Worm (Caenorhabditis elegans) whole organism, L4 larva: ENCODE data around the gene grl-22.

Source experiments
- F26F4.8 ChIP-seq: fragments of 200-800 bp; sonication (Bioruptor generic); conservative IDR thresholded peaks from 2 replicates; pipeline ENCODE4 v1.3.6; 2022; ENCODE audit warnings: missing genetic modification characterization, missing compliant biosample characterization
- F44E2.7 ChIP-seq: fragments of 200-800 bp; sonication (Bioruptor generic); IDR thresholded peaks from 2 replicates; pipeline ENCODE4 v2.1.2; 2022; ENCODE audit warnings: missing genetic modification characterization, missing compliant biosample characterization
- R02D3.7 ChIP-seq: fragments of 150-350 bp; sonication (generic microtip); optimal IDR thresholded peaks from 3 replicates; lab custom pipeline; 2014; ENCODE audit warnings: missing biosample characterization, missing genetic modification characterization
- T26A8.4 ChIP-seq: fragments of 200-800 bp; sonication (Bioruptor generic); IDR thresholded peaks from 2 replicates; pipeline ENCODE4 v1.3.6; 2022; ENCODE audit warnings: missing genetic modification characterization, missing compliant biosample characterization
- Y48G9A.11 ChIP-seq: fragments of 200-800 bp; sonication (Bioruptor generic); IDR thresholded peaks from 2 replicates; pipeline ENCODE4 v1.3.6; 2022; ENCODE audit warnings: missing genetic modification reagents, missing genetic modification characterization, missing compliant biosample characterization
- Y5F2A.4 ChIP-seq: fragments of 200-800 bp; sonication (Bioruptor generic); optimal IDR thresholded peaks from 2 replicates; lab custom pipeline; 2018; ENCODE audit warnings: mild to moderate bottlenecking, missing genetic modification characterization, missing compliant biosample characterization
- attf-4 ChIP-seq: sonication (generic microtip); optimal IDR thresholded peaks from 3 replicates; lab custom pipeline; 2017; ENCODE audit warnings: missing biosample characterization, missing genetic modification characterization
- ceh-20 ChIP-seq: fragments of 200-800 bp; sonication (Bioruptor generic); IDR thresholded peaks from 2 replicates; pipeline ENCODE4 v1.3.6; 2022; ENCODE audit warnings: missing genetic modification reagents, missing genetic modification characterization, missing compliant biosample characterization
- ceh-28 ChIP-seq: fragments of 150-350 bp; optimal IDR thresholded peaks from 2 replicates; lab custom pipeline; 2014; ENCODE audit warnings: missing biosample characterization, missing genetic modification reagents, missing genetic modification characterization
- ceh-82 ChIP-seq: sonication (generic microtip); optimal IDR thresholded peaks from 2 replicates; lab custom pipeline; 2017; ENCODE audit warnings: missing biosample characterization, missing genetic modification characterization
- cey-2 ChIP-seq: sonication (generic microtip); optimal IDR thresholded peaks from 3 replicates; lab custom pipeline; 2017; ENCODE audit warnings: missing genetic modification characterization, mild to moderate bottlenecking, missing compliant biosample characterization, antibody characterized with exemption, borderline replicate concordance; ENCODE audit not compliant: insufficient read depth
- daf-12 ChIP-seq: fragments of 150-350 bp; optimal IDR thresholded peaks from 2 replicates; lab custom pipeline; 2014; ENCODE audit warnings: missing biosample characterization, missing genetic modification reagents, missing genetic modification characterization
- daf-16 ChIP-seq, 3 experiments: sonication (generic microtip); optimal IDR thresholded peaks; 2 replicates each; lab custom pipeline; 2016 to 2017; ENCODE audit warnings: missing genetic modification characterization in 3 of 3, missing genetic modification reagents in 3 of 3, mild to moderate bottlenecking in 2 of 3, missing compliant biosample characterization in 2 of 3, missing biosample characterization in 1 of 3, moderate library complexity in 1 of 3
- dmd-6 ChIP-seq: fragments of 200-800 bp; sonication (Bioruptor generic); IDR thresholded peaks from 2 replicates; pipeline ENCODE4 v1.3.6; 2022; ENCODE audit warnings: missing genetic modification reagents, missing genetic modification characterization, missing compliant biosample characterization
- dmd-8 ChIP-seq: fragments of 200-800 bp; sonication (Bioruptor generic); IDR thresholded peaks from 2 replicates; pipeline ENCODE4 v1.3.6; 2022; ENCODE audit warnings: missing genetic modification characterization, missing compliant biosample characterization
- dmd-9 ChIP-seq: fragments of 200-800 bp; sonication (Bioruptor generic); IDR thresholded peaks from 2 replicates; pipeline ENCODE4 v1.3.6; 2022; ENCODE audit warnings: missing genetic modification reagents, missing genetic modification characterization, missing compliant biosample characterization
- dpl-1 ChIP-seq: fragments of 150-350 bp; optimal IDR thresholded peaks from 2 replicates; lab custom pipeline; 2014; ENCODE audit warnings: missing biosample characterization, missing genetic modification reagents, missing genetic modification characterization
- dve-1 ChIP-seq: sonication (generic microtip); optimal IDR thresholded peaks from 2 replicates; lab custom pipeline; 2017; ENCODE audit warnings: antibody characterized with exemption, mild to moderate bottlenecking, missing genetic modification characterization, missing compliant biosample characterization; ENCODE audit not compliant: insufficient read depth
- egl-43 ChIP-seq: fragments of 200-800 bp; sonication (Bioruptor generic); IDR thresholded peaks from 2 replicates; pipeline ENCODE4 v1.3.6; 2022; ENCODE audit warnings: missing genetic modification reagents, missing genetic modification characterization, missing compliant biosample characterization
- fkh-10 ChIP-seq: fragments of 150-350 bp; optimal IDR thresholded peaks from 2 replicates; lab custom pipeline; 2014; ENCODE audit warnings: missing biosample characterization, missing genetic modification reagents, missing genetic modification characterization
- hlh-11 ChIP-seq: fragments of 200-800 bp; sonication (Bioruptor generic); optimal IDR thresholded peaks from 2 replicates; lab custom pipeline; 2018; ENCODE audit warnings: mild to moderate bottlenecking, missing genetic modification characterization, missing compliant biosample characterization
- hlh-30 ChIP-seq: sonication (generic microtip); optimal IDR thresholded peaks from 2 replicates; lab custom pipeline; 2017; ENCODE audit warnings: antibody characterized with exemption, mild to moderate bottlenecking, missing genetic modification characterization, missing compliant biosample characterization; ENCODE audit not compliant: insufficient read depth
- lim-7 ChIP-seq: fragments of 200-800 bp; sonication (Bioruptor generic); IDR thresholded peaks from 2 replicates; pipeline ENCODE4 v1.3.6; 2022; ENCODE audit warnings: missing genetic modification characterization, missing compliant biosample characterization
- lin-38 ChIP-seq: fragments of 200-800 bp; sonication (Bioruptor generic); IDR thresholded peaks from 2 replicates; pipeline ENCODE4 v1.3.6; 2022; ENCODE audit warnings: missing genetic modification reagents, missing genetic modification characterization, missing compliant biosample characterization
- lsy-2 ChIP-seq, 2 experiments: fragments of 150-350 bp in 1 of 2; sonication (generic microtip) in 1 of 2; optimal IDR thresholded peaks; 2 replicates each; lab custom pipeline; 2014 to 2017; ENCODE audit warnings: missing biosample characterization in 2 of 2, missing genetic modification characterization in 2 of 2
- mdl-1 ChIP-seq, 2 experiments: fragments of 150-350 bp in 1 of 2; sonication (generic microtip) in 1 of 2; optimal IDR thresholded peaks; 2 replicates each; lab custom pipeline; 2014 to 2017; ENCODE audit warnings: missing biosample characterization in 2 of 2, missing genetic modification characterization in 2 of 2
- mep-1 ChIP-seq: fragments of 150-350 bp; sonication (generic microtip); optimal IDR thresholded peaks from 3 replicates; lab custom pipeline; 2014; ENCODE audit warnings: missing biosample characterization, missing genetic modification characterization
- mes-2 ChIP-seq: sonication (generic microtip); optimal IDR thresholded peaks from 2 replicates; lab custom pipeline; 2016; ENCODE audit warnings: missing genotype, mild to moderate bottlenecking, missing genetic modification characterization, missing compliant biosample characterization; ENCODE audit not compliant: poor library complexity, severe bottlenecking
- nhr-102 ChIP-seq: sonication (generic microtip); optimal IDR thresholded peaks from 2 replicates; lab custom pipeline; 2016; ENCODE audit warnings: mild to moderate bottlenecking, missing genetic modification characterization, moderate library complexity, missing compliant biosample characterization
- nhr-237 ChIP-seq: sonication (generic microtip); optimal IDR thresholded peaks from 2 replicates; lab custom pipeline; 2017; ENCODE audit warnings: missing biosample characterization, missing genetic modification characterization
- nhr-28 ChIP-seq: fragments of 150-350 bp; optimal IDR thresholded peaks from 2 replicates; lab custom pipeline; 2014; ENCODE audit warnings: missing biosample characterization, missing genetic modification characterization
- nhr-6 ChIP-seq: fragments of 150-350 bp; optimal IDR thresholded peaks from 2 replicates; lab custom pipeline; 2014; ENCODE audit warnings: missing biosample characterization, missing genetic modification characterization
- php-3 ChIP-seq: fragments of 200-800 bp; sonication (Bioruptor generic); IDR thresholded peaks from 2 replicates; pipeline ENCODE4 v1.3.6; 2022; ENCODE audit warnings: missing genetic modification reagents, missing genetic modification characterization, missing compliant biosample characterization
- set-16 ChIP-seq: fragments of 200-800 bp; sonication (Bioruptor generic); IDR thresholded peaks from 2 replicates; pipeline ENCODE4 v1.3.6; 2022; ENCODE audit warnings: missing genetic modification reagents, missing genetic modification characterization, missing compliant biosample characterization
- snpc-1.2 ChIP-seq: fragments of 200-800 bp; sonication (Bioruptor generic); IDR thresholded peaks from 2 replicates; pipeline ENCODE4 v1.3.6; 2022; ENCODE audit warnings: missing genetic modification reagents, missing genetic modification characterization, missing compliant biosample characterization
- unc-39 ChIP-seq: sonication (generic microtip); optimal IDR thresholded peaks from 2 replicates; lab custom pipeline; 2017; ENCODE audit warnings: missing biosample characterization, missing genetic modification characterization
- unc-62 ChIP-seq, 3 experiments: fragments of 150-350 bp in 1 of 3; sonication (generic microtip); optimal IDR thresholded peaks in 2 of 3; peaks in 1 of 3; 1 replicate in 1 of 3; 2 replicates in 2 of 3; lab custom pipeline; 2014 to 2017; ENCODE audit warnings: missing biosample characterization in 3 of 3, missing genetic modification characterization in 3 of 3, missing genetic modification reagents in 3 of 3, missing genotype in 1 of 3
- vab-7 ChIP-seq: fragments of 200-800 bp; sonication (Bioruptor generic); IDR thresholded peaks from 2 replicates; pipeline ENCODE4 v1.3.6; 2022; ENCODE audit warnings: missing genetic modification reagents, missing genetic modification characterization, missing compliant biosample characterization
- zfp-3 ChIP-seq: fragments of 200-800 bp; sonication (Bioruptor generic); conservative IDR thresholded peaks from 2 replicates; pipeline ENCODE4 v1.3.6; 2022; ENCODE audit warnings: missing genetic modification reagents, missing genetic modification characterization, missing compliant biosample characterization

grl-22 gene

DNA sequence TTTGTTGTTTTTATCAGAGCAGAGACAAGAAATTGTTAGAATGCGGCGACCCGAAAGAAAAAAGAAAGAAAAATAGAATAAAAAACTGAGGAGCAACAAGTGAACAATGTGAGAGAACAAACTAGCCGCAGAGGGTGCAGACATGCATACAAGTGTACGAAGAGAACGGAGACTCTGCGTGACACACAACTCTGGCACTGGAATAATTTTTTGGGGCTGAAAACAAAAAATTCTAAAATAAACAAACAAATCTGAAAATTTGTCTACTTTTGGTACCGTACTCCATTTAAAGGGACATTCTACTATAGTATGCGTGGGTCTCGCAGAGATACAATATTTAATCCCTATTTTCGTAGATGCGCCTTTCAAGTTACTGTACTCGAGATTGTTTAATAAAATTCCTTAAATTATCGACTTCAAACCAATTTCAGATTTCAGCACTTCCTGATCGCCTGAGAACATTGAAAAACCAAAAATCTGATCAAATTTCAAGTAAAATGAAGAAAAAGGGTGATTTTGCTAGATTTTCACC, 38.7 kb downstream of the grl-22 start:
- no peak for TF ChIP-seq attf-4 (tag; lab: Kevin White, UChicago)
- TF ChIP-seq php-3 (GFP tag; lab: Robert Waterston, UW) = no peak
- TF ChIP-seq nhr-237 (tag; lab: Kevin White, UChicago) = no peak
- peak; percentile 2 for TF ChIP-seq dpl-1 (GFP tag; lab: Kevin White, UChicago)
- peak; percentile 9 for TF ChIP-seq dve-1 (tag; lab: Kevin White, UChicago)
- TF ChIP-seq Y48G9A.11 (GFP tag; lab: Robert Waterston, UW) = 0 out of 2 replicates have a peak, but pooled peaks have one; percentile 49
- no peak for TF ChIP-seq ceh-82 (tag; lab: Kevin White, UChicago)
- TF ChIP-seq unc-62 (GFP tag; optimal IDR thresholded peaks at IDR 0.05 in 1 of 2; lab: Kevin White, UChicago) = peak in 1 of 2 experiments; percentile 79
- no peak for TF ChIP-seq unc-62 (tag; optimal IDR thresholded peaks at IDR 0.05; lab: Kevin White, UChicago)
- TF ChIP-seq daf-16 (GFP tag; optimal IDR thresholded peaks at IDR 0.05; lab: Kevin White, UChicago) = no peak
- TF ChIP-seq daf-16 (tag; optimal IDR thresholded peaks at IDR 0.05; lab: Kevin White, UChicago) = peak; percentile 57
- peak; percentile 10 for TF ChIP-seq hlh-30
- TF ChIP-seq lsy-2 (tag; optimal IDR thresholded peaks at IDR 0.05; lab: Kevin White, UChicago) = peak in 1 of 2 experiments; percentile 42
- peak; percentile 22 for TF ChIP-seq lin-38 (GFP tag; lab: Robert Waterston, UW)
- 0 out of 2 replicates have a peak, but pooled peaks have one; percentile 7 for TF ChIP-seq T26A8.4 (GFP tag; lab: Robert Waterston, UW)

- TF ChIP-seq nhr-28 = peak; percentile 34
- no peak for TF ChIP-seq dmd-8 (GFP tag; lab: Robert Waterston, UW)
- peak; percentile 3 for TF ChIP-seq hlh-11 (tag; lab: Kevin White, UChicago)
- TF ChIP-seq mdl-1 (tag; optimal IDR thresholded peaks at IDR 0.05; lab: Kevin White, UChicago) = no peak
- no peak for TF ChIP-seq ceh-20 (GFP tag; lab: Robert Waterston, UW)
- no peak for TF ChIP-seq set-16 (GFP tag; lab: Robert Waterston, UW)
- TF ChIP-seq mep-1 (tag; lab: Kevin White, UChicago) = no peak
- no peak for TF ChIP-seq dve-1 (tag; lab: Kevin White, UChicago)
- no peak for TF ChIP-seq Y5F2A.4
- no peak for TF ChIP-seq F44E2.7 (GFP tag; lab: Robert Waterston, UW)
- no peak for TF ChIP-seq nhr-102 (tag; lab: Kevin White, UChicago)
- TF ChIP-seq dmd-6 (GFP tag; lab: Robert Waterston, UW) = no peak
- no peak for TF ChIP-seq dmd-9 (GFP tag; lab: Robert Waterston, UW)
- TF ChIP-seq ceh-28 (tag; lab: Kevin White, UChicago) = no peak
- no peak for TF ChIP-seq unc-62 (GFP tag; optimal IDR thresholded peaks at IDR 0.05 in 1 of 2; lab: Kevin White, UChicago)
- no peak for TF ChIP-seq unc-62 (tag; optimal IDR thresholded peaks at IDR 0.05; lab: Kevin White, UChicago)
- TF ChIP-seq dpl-1 (GFP tag; lab: Kevin White, UChicago) = no peak
- TF ChIP-seq egl-43 = no peak
- no peak for TF ChIP-seq cey-2
- TF ChIP-seq zfp-3 (GFP tag; lab: Robert Waterston, UW) = no peak
- no peak for TF ChIP-seq T26A8.4 (GFP tag; lab: Robert Waterston, UW)
- TF ChIP-seq snpc-1.2 = no peak
- no peak for TF ChIP-seq unc-39 (tag; lab: Kevin White, UChicago)
- no peak for TF ChIP-seq nhr-6 (tag; lab: Kevin White, UChicago)
- peak; percentile 57 for TF ChIP-seq hlh-30
- TF ChIP-seq R02D3.7 = no peak
- TF ChIP-seq F26F4.8 = no peak
- no peak for TF ChIP-seq lim-7
- no peak for TF ChIP-seq vab-7
- TF ChIP-seq daf-12 (tag; lab: Kevin White, UChicago) = no peak
- TF ChIP-seq mes-2 (tag; lab: Kevin White, UChicago) = no peak
- peak; percentile 88 for TF ChIP-seq fkh-10 (GFP tag; lab: Kevin White, UChicago)
These were observed 40.1 kb downstream of the grl-22 start for ce11 chrIII:5373715-5374114.
